Worm (Caenorhabditis elegans) whole organism, midembryonic: ENCODE measurements around the gene nhr-17.

Source experiments
- T22C8.4 ChIP-seq: fragments of 200-800 bp; sonication (Bioruptor generic); IDR thresholded peaks from 2 replicates; pipeline ENCODE4 v1.3.6; 2022; ENCODE audit warnings: missing genetic modification characterization, missing compliant biosample characterization
- cog-1 ChIP-seq: sonication (generic microtip); optimal IDR thresholded peaks from 2 replicates; lab custom pipeline; 2016; ENCODE audit warnings: missing genetic modification characterization, missing compliant biosample characterization
- flt-1 ChIP-seq: fragments of 200-800 bp; sonication (Bioruptor generic); IDR thresholded peaks from 2 replicates; pipeline ENCODE4 v1.3.6; 2022; ENCODE audit warnings: missing genetic modification characterization, missing compliant biosample characterization
- klf-2 ChIP-seq: fragments of 200-800 bp; sonication (Bioruptor generic); conservative IDR thresholded peaks from 2 replicates; pipeline ENCODE4 v1.3.6; 2022; ENCODE audit warnings: missing genetic modification reagents, missing genetic modification characterization, missing compliant biosample characterization
- med-1 ChIP-seq: sonication (generic microtip); optimal IDR thresholded peaks from 2 replicates; lab custom pipeline; 2017; ENCODE audit warnings: missing genetic modification characterization, mild to moderate bottlenecking, missing compliant biosample characterization, antibody characterized with exemption, missing genetic modification reagents; ENCODE audit not compliant: insufficient read depth
- ref-1 ChIP-seq: fragments of 200-800 bp; sonication (Bioruptor generic); conservative IDR thresholded peaks from 2 replicates; pipeline ENCODE4 v1.3.6; 2022; ENCODE audit warnings: missing genetic modification reagents, missing genetic modification characterization, missing compliant biosample characterization
- tab-1 ChIP-seq: fragments of 200-800 bp; sonication (Bioruptor generic); IDR thresholded peaks from 2 replicates; pipeline ENCODE4 v1.3.6; 2022; ENCODE audit warnings: missing genetic modification characterization, missing compliant biosample characterization
- ztf-23 ChIP-seq: fragments of 200-800 bp; sonication (Bioruptor generic); IDR thresholded peaks from 2 replicates; pipeline ENCODE4 v1.3.6; 2022; ENCODE audit warnings: missing genetic modification reagents, missing genetic modification characterization, missing compliant biosample characterization
- ztf-29 ChIP-seq: fragments of 200-800 bp; sonication (Bioruptor generic); IDR thresholded peaks from 2 replicates; pipeline ENCODE4 v1.3.6; 2022; ENCODE audit warnings: missing genetic modification reagents, missing genetic modification characterization, missing compliant biosample characterization

Gene nhr-17

DNA sequence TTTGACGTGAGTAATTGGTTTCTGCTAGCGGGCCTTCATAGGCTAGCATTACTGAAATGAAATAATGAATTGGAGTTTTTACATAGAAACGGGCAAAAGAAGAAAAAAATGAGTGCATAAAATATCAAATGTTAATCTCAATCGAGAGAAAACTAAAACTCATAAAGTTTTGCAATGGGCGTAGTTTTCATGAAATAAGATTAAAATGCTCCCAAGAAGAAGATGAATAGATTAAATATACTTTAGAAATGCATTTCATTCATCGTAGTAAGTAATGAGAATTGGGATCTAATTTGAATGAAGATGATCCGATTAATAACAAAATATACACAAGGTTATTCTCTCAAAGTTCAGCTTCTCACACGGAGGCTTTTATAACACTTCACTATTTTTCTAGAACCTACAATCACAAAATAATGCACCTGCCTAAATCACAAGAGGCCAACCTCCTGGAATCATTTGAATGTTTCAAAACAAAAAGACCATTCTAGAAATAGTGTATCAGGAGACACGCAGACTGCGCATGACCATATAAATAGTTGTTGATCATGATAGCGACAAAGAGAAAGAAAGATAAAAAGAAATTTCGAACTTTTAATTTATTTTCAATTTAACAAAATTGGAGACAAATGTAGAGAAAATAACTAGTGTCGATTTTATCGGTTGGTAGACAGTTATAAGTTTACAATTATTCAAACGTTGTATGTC, at the start of gene nhr-17:
Gene nhr-17 (minus strand): TSS at position 51 of the 708 bp plus-strand sequence.
- TF ChIP-seq ref-1 (GFP tag; lab: Robert Waterston, UW) (no peak), ztf-29 (GFP tag; lab: Robert Waterston, UW) (no peak), med-1 (GFP tag; lab: Kevin White, UChicago) (no peak), tab-1 (GFP tag; lab: Robert Waterston, UW) (no peak), T22C8.4 (no peak), cog-1 (tag; lab: Kevin White, UChicago) (no peak), flt-1 (GFP tag; lab: Robert Waterston, UW) (no peak), ztf-23 (no peak), klf-2 (GFP tag; lab: Robert Waterston, UW) (no peak)

DNA sequence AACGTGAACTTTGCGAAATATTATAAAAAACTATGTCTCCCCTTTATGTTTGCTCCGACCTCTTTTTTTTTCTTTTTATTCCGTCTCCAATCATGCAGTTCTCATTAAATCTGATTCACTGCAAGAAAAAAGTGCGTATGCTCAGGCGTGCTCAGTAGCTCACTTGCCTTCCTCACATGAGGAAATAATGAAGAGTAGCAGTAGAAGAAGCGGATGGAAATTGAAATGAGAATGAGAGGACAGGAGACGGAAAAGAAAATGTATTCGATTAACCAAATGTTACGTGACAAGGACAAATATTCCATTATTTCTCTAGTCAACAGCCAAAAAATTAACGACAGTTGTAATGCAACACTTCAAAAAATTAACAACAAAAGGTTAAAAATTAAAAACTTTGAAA, 45.4 kb upstream of the nhr-17 start:
- TF ChIP-seq cog-1 (tag; lab: Kevin White, UChicago) (no peak), T22C8.4 (no peak), flt-1 (GFP tag; lab: Robert Waterston, UW) (no peak), ref-1 (GFP tag; lab: Robert Waterston, UW) (no peak), tab-1 (GFP tag; lab: Robert Waterston, UW) (no peak), ztf-23 (no peak), klf-2 (GFP tag; lab: Robert Waterston, UW) (no peak), med-1 (GFP tag; lab: Kevin White, UChicago) (no peak), ztf-29 (GFP tag; lab: Robert Waterston, UW) (no peak)

DNA sequence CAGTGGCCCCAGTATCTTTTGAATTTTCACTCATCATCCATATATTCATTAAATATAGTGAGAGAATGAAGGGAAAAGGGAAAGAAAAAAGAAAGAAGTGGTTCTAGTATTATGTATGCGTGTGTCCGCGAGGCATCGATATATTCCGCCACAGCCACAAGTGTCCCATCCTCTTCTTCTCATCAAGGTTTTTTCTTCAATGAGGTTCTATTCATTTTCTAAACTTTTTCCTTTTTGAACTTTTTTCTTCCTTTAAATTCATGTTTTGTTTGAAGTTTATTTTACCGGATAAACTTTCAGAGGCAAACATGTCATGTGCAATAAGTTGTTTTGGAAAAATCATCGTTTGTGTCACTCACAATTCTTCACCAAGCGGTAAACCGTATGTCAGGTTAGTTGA, 44.7 kb upstream of the nhr-17 start, which contains the start of gene rgs-2:
Gene rgs-2 (plus strand): TSS at position 301 of the 400 bp plus-strand sequence.
- no peak for TF ChIP-seq med-1 (GFP tag; lab: Kevin White, UChicago)
- TF ChIP-seq T22C8.4, result no peak
- no peak for TF ChIP-seq klf-2 (GFP tag; lab: Robert Waterston, UW)
- no peak for TF ChIP-seq cog-1 (tag; lab: Kevin White, UChicago)
- no peak for TF ChIP-seq ztf-29 (GFP tag; lab: Robert Waterston, UW)
- no peak for TF ChIP-seq ref-1 (GFP tag; lab: Robert Waterston, UW)
- no peak for TF ChIP-seq flt-1 (GFP tag; lab: Robert Waterston, UW)
- no peak for TF ChIP-seq ztf-23
- TF ChIP-seq tab-1 (GFP tag; lab: Robert Waterston, UW), result no peak

ce11 chrX:12704721-12705120, 37.1 kb upstream of the nhr-17 start, which contains the start of gene nhr-272:
TSS of gene nhr-272 (minus strand) at chrX:12704821.
- TF ChIP-seq klf-2 (GFP tag; lab: Robert Waterston, UW), result no peak
- no peak for TF ChIP-seq ztf-29 (GFP tag; lab: Robert Waterston, UW)
- TF ChIP-seq tab-1 (GFP tag; lab: Robert Waterston, UW), result no peak
- TF ChIP-seq ztf-23, result no peak
- no peak for TF ChIP-seq ref-1 (GFP tag; lab: Robert Waterston, UW)
- no peak for TF ChIP-seq cog-1 (tag; lab: Kevin White, UChicago)
- TF ChIP-seq med-1 (GFP tag; lab: Kevin White, UChicago), result no peak
- TF ChIP-seq T22C8.4, result no peak
- TF ChIP-seq flt-1 (GFP tag; lab: Robert Waterston, UW), result no peak

- TF ChIP-seq cog-1 (tag; lab: Kevin White, UChicago) (no peak), ztf-29 (GFP tag; lab: Robert Waterston, UW) (no peak), ref-1 (GFP tag; lab: Robert Waterston, UW) (no peak), flt-1 (GFP tag; lab: Robert Waterston, UW) (no peak), med-1 (GFP tag; lab: Kevin White, UChicago) (no peak), klf-2 (GFP tag; lab: Robert Waterston, UW) (no peak), ztf-23 (no peak), tab-1 (GFP tag; lab: Robert Waterston, UW) (no peak), T22C8.4 (no peak)
These were observed 35.1 kb upstream of the nhr-17 start for ce11 chrX:12702713-12703112.

DNA sequence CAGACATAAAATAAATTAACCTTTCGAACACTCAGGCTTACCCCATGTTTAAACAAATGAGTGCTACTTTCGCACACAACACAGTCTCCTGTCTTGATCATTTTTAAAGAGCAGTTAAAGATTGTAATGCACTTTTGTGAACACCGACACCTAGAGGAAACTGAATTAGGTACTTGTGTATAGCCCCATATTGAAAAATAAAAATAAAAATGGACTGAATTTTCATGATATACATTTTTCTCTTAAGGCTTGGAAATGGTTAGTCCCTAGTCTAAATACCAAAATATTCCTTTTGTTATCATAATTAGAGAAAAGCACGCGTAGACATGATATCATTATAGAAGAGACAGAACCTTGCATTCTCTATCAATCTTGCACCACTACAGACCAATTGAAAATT, 34.3 kb upstream of the nhr-17 start, which contains the start of gene nhr-214:
Gene nhr-214 (minus strand): TSS at position 101 of the 400 bp plus-strand sequence.
- TF ChIP-seq klf-2 (GFP tag; lab: Robert Waterston, UW), result no peak
- TF ChIP-seq ref-1 (GFP tag; lab: Robert Waterston, UW), result no peak
- no peak for TF ChIP-seq ztf-23
- TF ChIP-seq flt-1 (GFP tag; lab: Robert Waterston, UW), result no peak
- TF ChIP-seq med-1 (GFP tag; lab: Kevin White, UChicago), result no peak
- no peak for TF ChIP-seq ztf-29 (GFP tag; lab: Robert Waterston, UW)
- TF ChIP-seq tab-1 (GFP tag; lab: Robert Waterston, UW), result no peak
- TF ChIP-seq cog-1 (tag; lab: Kevin White, UChicago), result no peak
- TF ChIP-seq T22C8.4, result no peak

DNA sequence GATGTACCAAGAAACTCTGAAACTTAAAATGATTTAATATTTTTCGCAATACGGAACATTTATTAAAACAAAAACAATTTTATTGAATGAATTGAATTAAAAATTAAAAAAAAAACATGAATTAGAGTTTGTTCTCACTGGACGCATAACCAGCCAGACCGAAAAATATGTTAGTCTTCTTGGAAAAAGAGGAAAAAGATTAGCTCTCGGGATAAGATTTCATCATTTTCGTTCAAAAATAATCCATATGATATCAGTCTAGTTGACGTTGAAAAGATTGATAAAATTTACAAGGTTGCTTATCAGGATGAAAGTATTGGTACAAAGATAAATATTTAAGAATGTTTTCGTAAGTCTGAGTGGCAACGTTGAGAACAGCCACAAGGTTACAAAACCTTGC, 32.8 kb upstream of the nhr-17 start, which contains the start of gene nhr-26:
Gene nhr-26 (minus strand): TSS at position 10 of the 400 bp plus-strand sequence.
- TF ChIP-seq flt-1 (GFP tag; lab: Robert Waterston, UW), result no peak
- no peak for TF ChIP-seq ztf-23
- no peak for TF ChIP-seq ref-1 (GFP tag; lab: Robert Waterston, UW)
- no peak for TF ChIP-seq med-1 (GFP tag; lab: Kevin White, UChicago)
- no peak for TF ChIP-seq T22C8.4
- TF ChIP-seq klf-2 (GFP tag; lab: Robert Waterston, UW), result no peak
- TF ChIP-seq tab-1 (GFP tag; lab: Robert Waterston, UW), result no peak
- TF ChIP-seq ztf-29 (GFP tag; lab: Robert Waterston, UW), result no peak
- TF ChIP-seq cog-1 (tag; lab: Kevin White, UChicago), result no peak

DNA sequence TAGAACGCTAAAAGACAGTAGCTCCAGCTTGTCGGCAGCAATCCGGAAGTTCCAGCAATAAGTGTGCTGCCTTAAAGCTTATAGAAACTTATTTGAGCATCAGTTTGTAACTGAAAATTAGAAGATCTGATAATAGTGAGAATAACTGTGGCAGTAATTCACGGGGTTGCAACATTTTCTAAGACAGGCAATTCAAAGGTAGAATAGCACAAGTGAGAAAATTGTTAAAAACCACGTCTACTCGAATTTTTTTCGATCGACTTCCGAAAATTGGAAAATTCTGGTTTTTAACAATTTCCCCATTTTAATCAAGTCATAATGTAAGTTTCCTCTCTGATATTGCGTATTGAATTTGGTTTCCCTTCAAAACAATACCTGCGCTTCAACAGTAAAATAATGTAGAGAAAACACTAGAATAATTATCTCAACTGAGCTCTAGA, 25.5 kb upstream of the nhr-17 start:
- peak; percentile 73; the same call in 1 of the 2 replicates for TF ChIP-seq ztf-23
- peak; percentile 65 for TF ChIP-seq flt-1 (GFP tag; lab: Robert Waterston, UW)
- no peak for TF ChIP-seq ztf-29 (GFP tag; lab: Robert Waterston, UW)
